Worm (Caenorhabditis elegans): Measurements from ENCODE around the gene F54H12.4.

- TF ChIP-seq mdl-1 (tag; optimal IDR thresholded peaks at IDR 0.05): no peak
- TF ChIP-seq mep-1 (tag; optimal IDR thresholded peaks at IDR 0.05): no peak
- no peak for TF ChIP-seq nhr-237 (tag; optimal IDR thresholded peaks at IDR 0.05)
- no peak for TF ChIP-seq sptf-1 (tag; optimal IDR thresholded peaks at IDR 0.05)
- no peak for TF ChIP-seq zip-4 (GFP tag; optimal IDR thresholded peaks at IDR 0.05)
- no peak for TF ChIP-seq fos-1 (tag; optimal IDR thresholded peaks at IDR 0.05)
- no peak for TF ChIP-seq lin-35 (GFP tag; optimal IDR thresholded peaks at IDR 0.05)
- no peak for TF ChIP-seq elt-2 (tag; optimal IDR thresholded peaks at IDR 0.05)
- TF ChIP-seq ama-1 (optimal IDR thresholded peaks at IDR 0.05): no peak
- no peak for TF ChIP-seq lin-15B (tag; optimal IDR thresholded peaks at IDR 0.05)
- TF ChIP-seq vab-15 (tag; optimal IDR thresholded peaks at IDR 0.05): no peak
Observed at ce11 chrIII:7981938-7982337, 19.4 kb upstream of the F54H12.4 start.
